Fruit fly (Drosophila melanogaster): ENCODE results near the gene CG12237.

The CG12237 gene

dm6 chrX:19642819-19643504 is at the start of gene CG12237, which contains the start of gene Sec61gamma:
TSS of gene CG12237 (minus strand) at chrX:19642869.
TSS of gene Sec61gamma (plus strand) at chrX:19643327.
- TF ChIP-seq Eip93F (GFP tag; optimal IDR thresholded peaks at IDR 0.05) (no peak), Ets21C (GFP tag; optimal IDR thresholded peaks at IDR 0.05) (no peak), Blimp-1 (GFP tag; optimal IDR thresholded peaks at IDR 0.05) (no peak), CG31627 (GFP tag; optimal IDR thresholded peaks at IDR 0.05) (peak; percentile 21), achi (GFP tag; optimal IDR thresholded peaks at IDR 0.05) (peak; percentile 100), CG1621 (tag; optimal IDR thresholded peaks at IDR 0.05) (peak; percentile 3), spab (GFP tag; optimal IDR thresholded peaks at IDR 0.05) (no peak), pdm3 (GFP tag; optimal IDR thresholded peaks at IDR 0.05) (no peak), eg (GFP tag; IDR thresholded peaks at IDR 0.05) (0 out of 3 replicates have a peak, but pooled peaks have one; percentile 8), lz (GFP tag; optimal IDR thresholded peaks at IDR 0.05) (no peak), CG6163 (GFP tag; IDR thresholded peaks at IDR 0.05) (peak; percentile 34; the same call in 1 of the 3 replicates), Sox14 (GFP tag; optimal IDR thresholded peaks at IDR 0.05) (peak; percentile 61), CG9139 (GFP tag; optimal IDR thresholded peaks at IDR 0.05) (no peak), Eip78C (GFP tag) (peak; percentile 68), Lpt (GFP tag; optimal IDR thresholded peaks at IDR 0.05) (no peak)

dm6 chrX:19690050-19690449 is 47.4 kb upstream of the CG12237 start:
- no peak for TF ChIP-seq cyc (GFP tag; optimal IDR thresholded peaks at IDR 0.05)
- no peak for TF ChIP-seq CG34406 (GFP tag; optimal IDR thresholded peaks at IDR 0.05)
- TF ChIP-seq net (GFP tag; optimal IDR thresholded peaks at IDR 0.05), result no peak
- no peak for TF ChIP-seq CG16779 (tag; optimal IDR thresholded peaks at IDR 0.05)
- no peak for TF ChIP-seq Sox15 (GFP tag; optimal IDR thresholded peaks at IDR 0.05)
- TF ChIP-seq CG11294 (GFP tag; IDR thresholded peaks at IDR 0.05), result no peak
- no peak for TF ChIP-seq CG31627 (GFP tag; optimal IDR thresholded peaks at IDR 0.05)
- TF ChIP-seq achi (GFP tag; optimal IDR thresholded peaks at IDR 0.05), result no peak
- no peak for TF ChIP-seq CG6808 (GFP tag; optimal IDR thresholded peaks at IDR 0.05)
- no peak for TF ChIP-seq lz (GFP tag; optimal IDR thresholded peaks at IDR 0.05)
- no peak for TF ChIP-seq ss (GFP tag; optimal IDR thresholded peaks at IDR 0.05)
- TF ChIP-seq Smox (GFP tag; optimal IDR thresholded peaks at IDR 0.05), result no peak
- TF ChIP-seq CG11902 (GFP tag; optimal IDR thresholded peaks at IDR 0.05), result no peak
- no peak for TF ChIP-seq CG6854 (GFP tag; optimal IDR thresholded peaks at IDR 0.05)
- no peak for TF ChIP-seq CG3032 (tag; optimal IDR thresholded peaks at IDR 0.05)
- TF ChIP-seq acj6 (GFP tag; optimal IDR thresholded peaks at IDR 0.05), result no peak
- no peak for TF ChIP-seq Gug (GFP tag; IDR thresholded peaks at IDR 0.05)

- no peak for TF ChIP-seq Eip78C (GFP tag)
- no peak for TF ChIP-seq ss (GFP tag; optimal IDR thresholded peaks at IDR 0.05)
- TF ChIP-seq dsx (GFP tag; optimal IDR thresholded peaks at IDR 0.05; ENCODE audit: poor library complexity, severe bottlenecking), result no peak
- no peak for TF ChIP-seq Ets96B (tag; optimal IDR thresholded peaks at IDR 0.05)
- no peak for TF ChIP-seq CG6792 (GFP tag; optimal IDR thresholded peaks at IDR 0.05)
- TF ChIP-seq CG11294 (GFP tag; IDR thresholded peaks at IDR 0.05), result no peak
- no peak for TF ChIP-seq fd59A (GFP tag; optimal IDR thresholded peaks at IDR 0.05)
- TF ChIP-seq Blimp-1 (GFP tag; optimal IDR thresholded peaks at IDR 0.05), result no peak
- TF ChIP-seq Smox (GFP tag; optimal IDR thresholded peaks at IDR 0.05), result no peak
Observed at dm6 chrX:19688848-19689247, 46.2 kb upstream of the CG12237 start, which contains the start of gene CG14227. TSS of gene CG14227 (minus strand) at chrX:19688948.

dm6 chrX:19684048-19684447 is 41.4 kb upstream of the CG12237 start:
- TF ChIP-seq Smox (GFP tag; optimal IDR thresholded peaks at IDR 0.05) (no peak), CG11902 (GFP tag; optimal IDR thresholded peaks at IDR 0.05) (no peak), CG3032 (tag; optimal IDR thresholded peaks at IDR 0.05) (no peak), net (GFP tag; optimal IDR thresholded peaks at IDR 0.05) (no peak), spab (GFP tag; optimal IDR thresholded peaks at IDR 0.05) (no peak), CG6163 (GFP tag; IDR thresholded peaks at IDR 0.05) (no peak), Sox14 (GFP tag; optimal IDR thresholded peaks at IDR 0.05) (no peak), fd59A (GFP tag; optimal IDR thresholded peaks at IDR 0.05) (no peak), Met (GFP tag; optimal IDR thresholded peaks at IDR 0.05) (no peak), Hr38 (GFP tag; optimal IDR thresholded peaks at IDR 0.05) (no peak), Eip75B (GFP tag; optimal IDR thresholded peaks at IDR 0.05) (no peak), CG8632 (GFP tag; optimal IDR thresholded peaks at IDR 0.05) (no peak), Blimp-1 (GFP tag; optimal IDR thresholded peaks at IDR 0.05) (no peak), cyc (GFP tag; optimal IDR thresholded peaks at IDR 0.05) (no peak), CG10669 (GFP tag; optimal IDR thresholded peaks at IDR 0.05) (no peak), CG6276 (GFP tag; optimal IDR thresholded peaks at IDR 0.05) (no peak), topi (GFP tag; optimal IDR thresholded peaks at IDR 0.05) (no peak), Hr39 (GFP tag; optimal IDR thresholded peaks at IDR 0.05) (no peak), dac (GFP tag; optimal IDR thresholded peaks at IDR 0.05) (no peak)

Measured in whole organism, prepupa.